Comparison of ENCODE assay signal across 5 worm cellular contexts in genomic region chrIII:6198378-6199234, ce11.
TF ChIP-seq lines count a peak whose summit lies in the region.

Gene C23G10.7 (minus strand): TSS chrIII:6198414.
Gene rpn-2 (plus strand): TSS chrIII:6199184.

TF ChIP-seq in whole organism, L1 larva, 84 proteins besides CTCF, POLR2A, EP300 and RAD21 (continues in another document):
- TF ChIP-seq lin-35 (GFP tag; optimal IDR thresholded peaks at IDR 0.05; lab: Kevin White, UChicago) (peak; percentile 71 to 82), egl-13 (tag; optimal IDR thresholded peaks at IDR 0.05; lab: Kevin White, UChicago) (peak; percentile 9), lin-13 (GFP tag; optimal IDR thresholded peaks at IDR 0.05; lab: Kevin White, UChicago) (peak; percentile 66), ceh-82 (tag; optimal IDR thresholded peaks at IDR 0.05; lab: Kevin White, UChicago) (peak; percentile 62 to 68 (median 63)), fkh-10 (GFP tag; optimal IDR thresholded peaks at IDR 0.05; lab: Kevin White, UChicago) (peak; percentile 20), xbp-1 (tag; optimal IDR thresholded peaks at IDR 0.05; lab: Kevin White, UChicago) (peak; percentile 67), lin-39 (tag; optimal IDR thresholded peaks at IDR 0.05; lab: Kevin White, UChicago) (peak; percentile 13), mdl-1 (tag; optimal IDR thresholded peaks at IDR 0.05; lab: Kevin White, UChicago) (peak in 1 of 2 experiments; percentile 55), mep-1 (tag; optimal IDR thresholded peaks at IDR 0.05; lab: Kevin White, UChicago) (peak; percentile 90), jun-1 (tag; optimal IDR thresholded peaks at IDR 0.05; lab: Kevin White, UChicago) (peak; percentile 29), mef-2 (tag; optimal IDR thresholded peaks at IDR 0.05; lab: Kevin White, UChicago) (no peak), tbx-2 (tag; optimal IDR thresholded peaks at IDR 0.05; lab: Kevin White, UChicago) (peak; percentile 73), lir-3 (tag; optimal IDR thresholded peaks at IDR 0.05; lab: Kevin White, UChicago; ENCODE audit: poor library complexity) (peak; percentile 1), isw-1 (GFP tag; IDR thresholded peaks at IDR 0.05; lab: Robert Waterston, UW) (peak; percentile 63), dsc-1 (tag; optimal IDR thresholded peaks at IDR 0.05; lab: Kevin White, UChicago) (peak; percentile 71), hlh-4 (tag; optimal IDR thresholded peaks at IDR 0.05; lab: Kevin White, UChicago) (no peak), nhr-71 (tag; optimal IDR thresholded peaks at IDR 0.05; lab: Kevin White, UChicago) (peak; percentile 84), ama-1 (optimal IDR thresholded peaks at IDR 0.05; lab: Kevin White, UChicago) (peak; percentile 14)

TF ChIP-seq in whole organism, L3 larva, 47 proteins besides CTCF, POLR2A, EP300 and RAD21 (continues in another document):
- TF ChIP-seq nhr-76 (tag; optimal IDR thresholded peaks at IDR 0.05; lab: Kevin White, UChicago) (no peak), snpc-4 (tag; optimal IDR thresholded peaks at IDR 0.05; lab: Kevin White, UChicago) (no peak), ceh-28 (tag; optimal IDR thresholded peaks at IDR 0.05; lab: Kevin White, UChicago) (peak; percentile 62), R02D3.7 (tag; optimal IDR thresholded peaks at IDR 0.05; lab: Kevin White, UChicago) (peak; percentile 22), ceh-16 (tag; optimal IDR thresholded peaks at IDR 0.05; lab: Kevin White, UChicago) (no peak), ama-1 (optimal IDR thresholded peaks at IDR 0.05; lab: Kevin White, UChicago) (peak; percentile 53), nhr-43 (tag; optimal IDR thresholded peaks at IDR 0.05; lab: Kevin White, UChicago; ENCODE audit: poor library complexity, severe bottlenecking) (peak; percentile 0), lsy-12 (tag; optimal IDR thresholded peaks at IDR 0.05; lab: Kevin White, UChicago) (peak; percentile 25), jun-1 (tag; optimal IDR thresholded peaks at IDR 0.05; lab: Kevin White, UChicago) (peak; percentile 30), nfya-1 (tag; optimal IDR thresholded peaks at IDR 0.05; lab: Kevin White, UChicago; ENCODE audit: insufficient read depth) (peak; percentile 69), hmg-11 (tag; optimal IDR thresholded peaks at IDR 0.05; lab: Kevin White, UChicago) (peak; percentile 56), lin-15B (tag; optimal IDR thresholded peaks at IDR 0.05; lab: Kevin White, UChicago) (peak; percentile 71), lin-39 (tag; optimal IDR thresholded peaks at IDR 0.05; lab: Kevin White, UChicago) (peak; percentile 12), pqm-1 (tag; optimal IDR thresholded peaks at IDR 0.05; lab: Kevin White, UChicago) (peak; percentile 22), tbx-2 (tag; optimal IDR thresholded peaks at IDR 0.05; lab: Kevin White, UChicago) (no peak), elt-2 (tag; optimal IDR thresholded peaks at IDR 0.05; lab: Kevin White, UChicago) (peak; percentile 38), egl-27 (tag; optimal IDR thresholded peaks at IDR 0.05; lab: Kevin White, UChicago) (no peak), egl-5 (tag; optimal IDR thresholded peaks at IDR 0.05; lab: Kevin White, UChicago) (peak; percentile 10), skn-1 (tag; optimal IDR thresholded peaks at IDR 0.05; lab: Kevin White, UChicago) (peak; percentile 98)

TF ChIP-seq in whole organism, early embryonic, 17 proteins besides CTCF, POLR2A, EP300 and RAD21:
- TF ChIP-seq F13C5.2 (tag; optimal IDR thresholded peaks at IDR 0.05; lab: Kevin White, UChicago) = peak; percentile 2
- TF ChIP-seq B0310.2 (tag; optimal IDR thresholded peaks at IDR 0.05; lab: Kevin White, UChicago) = no peak
- 0 out of 2 replicates have a peak, but pooled peaks have one; percentile 17 for TF ChIP-seq scrt-1 (GFP tag; IDR thresholded peaks at IDR 0.05; lab: Robert Waterston, UW)

TF ChIP-seq in whole organism, midembryonic, 9 proteins besides CTCF, POLR2A, EP300 and RAD21:
- TF ChIP-seq ztf-23 (GFP tag; IDR thresholded peaks at IDR 0.05; lab: Robert Waterston, UW) = peak; percentile 74
- TF ChIP-seq flt-1 (GFP tag; IDR thresholded peaks at IDR 0.05; lab: Robert Waterston, UW) = no peak
- peak; percentile 76 for TF ChIP-seq T22C8.4 (GFP tag; IDR thresholded peaks at IDR 0.05; lab: Robert Waterston, UW)

TF ChIP-seq in whole organism, young adult, 124 proteins besides CTCF, POLR2A, EP300 and RAD21 (continues in another document):
- no peak for TF ChIP-seq nhr-179 (tag; optimal IDR thresholded peaks at IDR 0.05; lab: Kevin White, UChicago)
- peak; percentile 64 for TF ChIP-seq unc-130 (GFP tag; optimal IDR thresholded peaks at IDR 0.05; lab: Kevin White, UChicago)
- TF ChIP-seq pbrm-1 (GFP tag; IDR thresholded peaks at IDR 0.05; lab: Robert Waterston, UW) = 0 out of 2 replicates have a peak, but pooled peaks have one; percentile 46
- peak; percentile 87 for TF ChIP-seq xnd-1 (tag; optimal IDR thresholded peaks at IDR 0.05; lab: Kevin White, UChicago)
- peak; percentile 94 for TF ChIP-seq lsl-1 (GFP tag; optimal IDR thresholded peaks at IDR 0.05; lab: Kevin White, UChicago)
- TF ChIP-seq attf-3 (GFP tag; conservative IDR thresholded peaks at IDR 0.05; lab: Robert Waterston, UW) = peak; percentile 47; the same call in 1 of the 2 replicates
- peak; percentile 97 for TF ChIP-seq ztf-18 (tag; optimal IDR thresholded peaks at IDR 0.05; lab: Kevin White, UChicago)
- TF ChIP-seq nfya-2 (GFP tag; IDR thresholded peaks at IDR 0.05; lab: Robert Waterston, UW) = no peak
- no peak for TF ChIP-seq F57C9.4 (tag; optimal IDR thresholded peaks at IDR 0.05; lab: Kevin White, UChicago)
- TF ChIP-seq sdz-38 (tag; optimal IDR thresholded peaks at IDR 0.05; lab: Kevin White, UChicago) = no peak
- TF ChIP-seq hlh-12 (tag; optimal IDR thresholded peaks at IDR 0.05; lab: Kevin White, UChicago) = no peak
- TF ChIP-seq mes-4 (tag; optimal IDR thresholded peaks at IDR 0.05; lab: Kevin White, UChicago) = no peak
- no peak for TF ChIP-seq ceh-100 (GFP tag; IDR thresholded peaks at IDR 0.05; lab: Robert Waterston, UW)
- no peak for TF ChIP-seq sea-2 (GFP tag; IDR thresholded peaks at IDR 0.05; lab: Robert Waterston, UW)
- TF ChIP-seq B0035.1 (tag; optimal IDR thresholded peaks at IDR 0.05; lab: Kevin White, UChicago) = no peak
- TF ChIP-seq nhr-120 (GFP tag; IDR thresholded peaks at IDR 0.05; lab: Robert Waterston, UW) = no peak
- no peak for TF ChIP-seq akir-1 (GFP tag; optimal IDR thresholded peaks at IDR 0.05; lab: Kevin White, UChicago)
- peak; percentile 66 for TF ChIP-seq madf-8 (GFP tag; conservative IDR thresholded peaks at IDR 0.05; lab: Robert Waterston, UW)
- peak; percentile 29; the same call in 1 of the 2 replicates for TF ChIP-seq ekl-4 (GFP tag; IDR thresholded peaks at IDR 0.05; lab: Robert Waterston, UW)
- TF ChIP-seq ztf-6 (GFP tag; IDR thresholded peaks at IDR 0.05; lab: Robert Waterston, UW) = no peak
- TF ChIP-seq lin-40 (tag; optimal IDR thresholded peaks at IDR 0.05; lab: Kevin White, UChicago) = peak; percentile 64
- peak; percentile 46 for TF ChIP-seq him-1 (tag; optimal IDR thresholded peaks at IDR 0.05; lab: Kevin White, UChicago)
- TF ChIP-seq ceh-40 (GFP tag; IDR thresholded peaks at IDR 0.05; lab: Robert Waterston, UW) = no peak
- TF ChIP-seq C06A6.2 (GFP tag; conservative IDR thresholded peaks at IDR 0.05; lab: Robert Waterston, UW) = no peak
- peak; percentile 53 for TF ChIP-seq snpc-3.4 (tag; optimal IDR thresholded peaks at IDR 0.05; lab: Kevin White, UChicago)
- peak; percentile 46 for TF ChIP-seq F23B12.7 (tag; optimal IDR thresholded peaks at IDR 0.05; lab: Kevin White, UChicago; ENCODE audit: insufficient read depth)
- peak; percentile 88 for TF ChIP-seq madf-6 (GFP tag; IDR thresholded peaks at IDR 0.05; lab: Robert Waterston, UW)
- TF ChIP-seq B0336.3 (GFP tag; IDR thresholded peaks at IDR 0.05; lab: Robert Waterston, UW) = peak; percentile 83; the same call in 1 of the 2 replicates
- peak; percentile 42 for TF ChIP-seq tbp1 (GFP tag; optimal IDR thresholded peaks at IDR 0.05; lab: Kevin White, UChicago)
- no peak for TF ChIP-seq attf-6 (GFP tag; IDR thresholded peaks at IDR 0.05; lab: Robert Waterston, UW)
- peak; percentile 42; the same call in 1 of the 2 replicates for TF ChIP-seq hmg-1.2 (GFP tag; IDR thresholded peaks at IDR 0.05; lab: Robert Waterston, UW)
- TF ChIP-seq K12H6.12 (tag; optimal IDR thresholded peaks at IDR 0.05; lab: Kevin White, UChicago) = peak; percentile 28
- TF ChIP-seq ztf-26 (tag; optimal IDR thresholded peaks at IDR 0.05; lab: Kevin White, UChicago) = no peak
- TF ChIP-seq efl-1 (GFP tag; optimal IDR thresholded peaks at IDR 0.05; lab: Kevin White, UChicago) = peak; percentile 88
- no peak for TF ChIP-seq dpff-1 (tag; optimal IDR thresholded peaks at IDR 0.05; lab: Kevin White, UChicago)
- TF ChIP-seq D2030.7 (GFP tag; IDR thresholded peaks at IDR 0.05; lab: Robert Waterston, UW) = peak; percentile 71; the same call in 1 of the 2 replicates
- TF ChIP-seq let-607 (tag; optimal IDR thresholded peaks at IDR 0.05; lab: Kevin White, UChicago) = peak in 1 of 2 experiments; percentile 48
- TF ChIP-seq ceh-58 (GFP tag; IDR thresholded peaks at IDR 0.05; lab: Robert Waterston, UW) = no peak
- no peak for TF ChIP-seq lin-26 (GFP tag; IDR thresholded peaks at IDR 0.05; lab: Robert Waterston, UW)
- no peak for TF ChIP-seq ceh-79 (tag; optimal IDR thresholded peaks at IDR 0.05; lab: Kevin White, UChicago)
- TF ChIP-seq snpc-1.3 (tag; optimal IDR thresholded peaks at IDR 0.05; lab: Kevin White, UChicago; ENCODE audit: insufficient read depth) = no peak
- TF ChIP-seq ceh-91 (GFP tag; IDR thresholded peaks at IDR 0.05; lab: Robert Waterston, UW) = peak; percentile 60
- peak; percentile 72 for TF ChIP-seq mcd-1 (GFP tag; IDR thresholded peaks at IDR 0.05; lab: Robert Waterston, UW)
- TF ChIP-seq F57A8.1 (GFP tag; optimal IDR thresholded peaks at IDR 0.05; lab: Kevin White, UChicago) = no peak
- no peak for TF ChIP-seq zfh-2 (GFP tag; conservative IDR thresholded peaks at IDR 0.05; lab: Robert Waterston, UW)
- peak; percentile 89 for TF ChIP-seq dox-1 (GFP tag; IDR thresholded peaks at IDR 0.05; lab: Robert Waterston, UW)
- TF ChIP-seq hsf-1 (GFP tag; IDR thresholded peaks at IDR 0.05; lab: Robert Waterston, UW) = peak; percentile 98
- no peak for TF ChIP-seq atf-7 (tag; optimal IDR thresholded peaks at IDR 0.05; lab: Kevin White, UChicago)
- TF ChIP-seq ztf-3 (GFP tag; optimal IDR thresholded peaks at IDR 0.05; lab: Kevin White, UChicago) = no peak
- peak; percentile 30 for TF ChIP-seq rpc-1 (optimal IDR thresholded peaks at IDR 0.05; lab: Kevin White, UChicago)
- TF ChIP-seq rpc-1 (tag; optimal IDR thresholded peaks at IDR 0.05; lab: Kevin White, UChicago) = no peak
- peak in 1 of 3 experiments; percentile 80 for TF ChIP-seq lin-35 (GFP tag; optimal IDR thresholded peaks at IDR 0.05; lab: Kevin White, UChicago)
- TF ChIP-seq die-1 (tag; optimal IDR thresholded peaks at IDR 0.05; lab: Kevin White, UChicago) = no peak

Comparison
In these comparisons a context has a peak if more than half of its experiments do, and no peak if none do; other contexts are left out.
1. Of the 8 proteins assayed by ChIP-seq in both whole organism, young adult and whole organism, L1 larva: peak only in whole organism, young adult: unc-130; only in whole organism, L1 larva: ama-1 and nhr-90; in both: dpl-1 and efl-1; in neither: 1; mixed calls (peak in some experiments, not most) for 2.